Worm (Caenorhabditis elegans) whole organism, early embryonic: Measurements from ENCODE around the gene Y58A7A.3.

ENCODE experiments used
- F13C5.2 ChIP-seq: sonication (generic microtip); optimal IDR thresholded peaks from 2 replicates; lab custom pipeline; 2017; ENCODE audit warnings: mild to moderate bottlenecking, missing genetic modification characterization, inconsistent platforms, missing compliant biosample characterization
- aly-1 ChIP-seq: sonication (generic microtip); optimal IDR thresholded peaks from 2 replicates; lab custom pipeline; 2016; ENCODE audit warnings: missing genetic modification characterization, missing compliant biosample characterization
- ama-1 ChIP-seq: fragments of 150-350 bp; optimal IDR thresholded peaks from 2 replicates; lab custom pipeline; 2014
- ceh-13 ChIP-seq: fragments of 200-800 bp; sonication (Bioruptor generic); optimal IDR thresholded peaks from 2 replicates; lab custom pipeline; 2018; ENCODE audit warnings: mild to moderate bottlenecking, missing genetic modification characterization, missing compliant biosample characterization
- ceh-36 ChIP-seq: sonication (generic microtip); optimal IDR thresholded peaks from 2 replicates; lab custom pipeline; 2016; ENCODE audit warnings: missing genetic modification characterization, inconsistent platforms, missing compliant biosample characterization
- ets-7 ChIP-seq: sonication (generic microtip); optimal IDR thresholded peaks from 2 replicates; lab custom pipeline; 2016; ENCODE audit warnings: missing genotype, missing genetic modification characterization, missing compliant biosample characterization
- flt-1 ChIP-seq: fragments of 200-800 bp; sonication (Bioruptor generic); IDR thresholded peaks from 2 replicates; pipeline ENCODE4 v1.3.6; 2022; ENCODE audit warnings: missing genetic modification characterization, missing compliant biosample characterization
- hmbx-1 ChIP-seq: sonication (generic microtip); optimal IDR thresholded peaks from 2 replicates; lab custom pipeline; 2016; ENCODE audit warnings: mild to moderate bottlenecking, missing genetic modification characterization, missing compliant biosample characterization
- hnd-1 ChIP-seq: sonication (generic microtip); optimal IDR thresholded peaks from 2 replicates; lab custom pipeline; 2016; ENCODE audit warnings: missing genetic modification characterization, missing compliant biosample characterization
- pes-1 ChIP-seq: fragments of 200-800 bp; sonication (Bioruptor generic); IDR thresholded peaks from 2 replicates; pipeline ENCODE4 v1.3.6; 2022; ENCODE audit warnings: missing genetic modification reagents, missing genetic modification characterization, missing compliant biosample characterization
- scrt-1 ChIP-seq: fragments of 200-800 bp; sonication (Bioruptor generic); IDR thresholded peaks from 2 replicates; pipeline ENCODE4 v1.3.6; 2022; ENCODE audit warnings: missing genetic modification characterization, missing compliant biosample characterization
- sea-1 ChIP-seq: fragments of 200-800 bp; sonication (Bioruptor generic); conservative IDR thresholded peaks from 2 replicates; pipeline ENCODE4 v1.3.6; 2022; ENCODE audit warnings: missing genetic modification characterization, missing compliant biosample characterization
- tbx-37 ChIP-seq: fragments of 200-800 bp; sonication (Bioruptor generic); conservative IDR thresholded peaks from 2 replicates; pipeline ENCODE4 v1.3.6; 2022; ENCODE audit warnings: missing genetic modification reagents, missing genetic modification characterization, missing compliant biosample characterization
- tra-4 ChIP-seq: sonication (generic microtip); optimal IDR thresholded peaks from 2 replicates; lab custom pipeline; 2017; ENCODE audit warnings: missing genetic modification characterization, missing compliant biosample characterization

DNA sequence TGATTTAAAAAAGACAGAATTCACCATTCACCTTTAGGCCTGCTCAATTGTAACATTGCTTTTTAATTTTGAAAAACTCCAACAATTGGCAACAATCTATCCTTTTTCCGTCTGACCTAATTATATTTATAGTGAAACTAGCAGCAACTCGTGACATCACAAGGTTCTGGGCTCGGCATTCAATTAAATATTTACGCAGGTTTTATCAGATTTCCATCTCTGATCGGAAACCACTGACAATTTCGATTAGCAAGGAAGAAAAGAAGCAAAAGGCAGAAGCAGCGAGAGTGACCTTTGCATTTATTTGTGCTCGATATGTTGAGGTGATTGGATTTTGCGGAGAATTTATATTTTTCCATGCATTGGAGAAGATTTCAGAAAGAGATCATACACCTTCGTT lies 9.7 kb upstream of the Y58A7A.3 start:
- no peak for TF ChIP-seq tra-4 (tag; lab: Kevin White, UChicago)
- TF ChIP-seq flt-1 = no peak
- TF ChIP-seq hmbx-1 (tag; lab: Kevin White, UChicago) = no peak
- TF ChIP-seq ceh-13 (GFP tag; lab: Kevin White, UChicago) = no peak
- no peak for TF ChIP-seq ama-1 (lab: Kevin White, UChicago)
- TF ChIP-seq ceh-36 (tag; lab: Kevin White, UChicago) = no peak
- TF ChIP-seq sea-1 (GFP tag; lab: Robert Waterston, UW) = no peak
- no peak for TF ChIP-seq F13C5.2
- no peak for TF ChIP-seq hnd-1
- TF ChIP-seq tbx-37 (GFP tag; lab: Robert Waterston, UW) = no peak
- no peak for TF ChIP-seq aly-1 (tag; lab: Kevin White, UChicago)
- no peak for TF ChIP-seq scrt-1 (GFP tag; lab: Robert Waterston, UW)
- no peak for TF ChIP-seq pes-1 (GFP tag; lab: Robert Waterston, UW)
- TF ChIP-seq ets-7 = no peak
